Worm (Caenorhabditis elegans): ENCODE data around the gene fbxa-202.

Gene fbxa-202

DNA sequence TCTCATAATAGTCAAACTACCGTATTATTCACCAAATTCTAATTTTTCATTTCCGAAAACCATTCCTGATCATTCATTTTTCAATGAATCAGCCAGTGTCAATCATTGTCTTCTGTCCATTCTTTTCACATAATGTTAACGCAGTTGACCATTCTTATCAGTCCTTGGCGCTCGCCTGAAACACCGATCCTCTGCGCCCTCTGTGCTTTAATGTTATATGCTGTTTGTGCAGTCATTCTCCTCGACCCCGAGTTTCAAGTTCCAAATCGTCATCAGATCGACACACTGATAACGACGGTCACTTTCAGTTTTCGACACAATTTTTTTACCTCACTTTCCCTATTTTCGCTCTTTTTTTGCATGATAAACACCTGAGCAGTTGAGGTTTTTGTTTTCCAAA is 19.8 kb downstream of the fbxa-202 start:
- TF ChIP-seq W03F9.2 (tag; optimal IDR thresholded peaks at IDR 0.05) = no peak

DNA sequence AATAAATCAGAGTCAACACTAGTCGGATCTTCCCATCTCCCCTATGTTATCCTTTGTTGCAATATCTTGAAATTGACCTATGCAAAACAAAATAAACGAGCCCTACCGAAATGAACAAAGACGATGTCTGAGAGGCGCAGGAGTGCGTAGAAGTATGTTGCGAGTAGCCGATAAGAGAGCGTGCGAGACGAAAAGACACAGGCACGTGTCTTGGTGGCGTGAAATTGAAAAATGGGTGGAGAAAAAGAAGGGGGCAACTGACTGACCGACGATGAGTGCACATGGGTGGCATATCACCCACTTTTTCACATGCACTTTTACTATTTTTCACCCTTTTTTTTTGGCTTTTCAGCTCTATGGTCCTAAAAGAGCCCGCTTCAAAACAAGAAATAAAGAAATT is 21.1 kb downstream of the fbxa-202 start:
- TF ChIP-seq dao-5 (tag; optimal IDR thresholded peaks at IDR 0.05) (no peak), him-1 (tag; optimal IDR thresholded peaks at IDR 0.05) (no peak), W03F9.2 (tag; optimal IDR thresholded peaks at IDR 0.05) (no peak)

DNA sequence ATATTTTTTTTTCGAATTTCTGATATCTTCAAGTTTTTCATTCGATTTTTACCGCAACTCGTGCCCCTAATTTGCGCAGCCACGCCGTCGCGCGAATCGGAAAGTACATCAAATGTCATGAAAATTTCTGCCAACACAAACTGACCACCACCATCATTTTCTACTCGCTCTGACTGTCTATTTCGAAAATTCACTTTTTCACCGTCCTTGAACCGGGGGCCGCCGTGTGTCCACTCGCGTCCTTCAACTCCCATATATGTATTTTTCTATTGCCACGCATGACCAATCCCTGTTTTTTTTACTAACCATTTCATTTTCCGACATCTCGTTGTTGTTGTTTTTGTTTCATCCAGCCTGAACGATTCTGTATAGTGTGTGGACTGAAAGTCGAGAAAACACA is 22.5 kb downstream of the fbxa-202 start:
- TF ChIP-seq W03F9.2 (tag; optimal IDR thresholded peaks at IDR 0.05) (no peak), dao-5 (tag; optimal IDR thresholded peaks at IDR 0.05) (no peak), him-1 (tag; optimal IDR thresholded peaks at IDR 0.05) (no peak)

DNA sequence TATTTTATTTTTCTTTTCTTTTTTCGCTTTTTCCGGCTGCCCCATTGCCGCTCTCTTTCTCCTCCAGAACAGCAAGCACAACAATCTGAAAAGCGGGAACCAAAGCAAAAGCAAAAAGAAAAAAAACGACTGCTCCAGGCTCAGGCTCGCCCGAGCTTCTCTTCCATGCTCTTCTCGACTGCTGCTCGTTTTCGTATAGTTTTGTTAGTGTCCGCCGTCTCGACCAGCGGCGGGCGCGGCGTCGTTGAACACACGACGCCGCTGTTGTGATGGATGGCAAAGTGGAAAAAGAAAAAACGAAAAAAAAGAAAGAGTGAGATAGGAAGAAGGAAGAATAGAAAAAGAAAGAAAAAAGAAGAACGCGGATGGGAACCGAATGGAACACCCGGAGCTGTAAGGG is 23.0 kb downstream of the fbxa-202 start:
- TF ChIP-seq him-1 (tag; optimal IDR thresholded peaks at IDR 0.05) (peak; percentile 64), W03F9.2 (tag; optimal IDR thresholded peaks at IDR 0.05) (no peak)

DNA sequence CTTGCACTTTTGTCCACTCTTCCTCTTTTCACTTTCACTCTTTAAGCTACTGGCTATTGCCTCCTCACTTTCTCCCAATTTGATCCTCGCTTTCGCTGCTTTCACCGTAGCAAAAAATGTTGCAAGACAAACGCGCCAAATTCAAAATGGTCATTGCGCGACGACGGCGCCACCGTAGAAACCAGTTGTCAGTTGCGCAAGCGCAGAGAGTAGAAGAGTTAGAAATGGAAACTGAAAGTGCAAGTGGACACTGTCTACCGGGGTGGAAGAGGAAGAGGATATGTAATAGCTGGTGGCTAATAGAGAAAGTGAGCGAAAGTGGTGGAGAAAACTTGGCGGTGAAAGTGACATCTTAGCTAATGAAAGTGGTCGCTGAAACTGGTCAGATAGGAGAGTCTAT is 24.0 kb downstream of the fbxa-202 start:
- no peak for TF ChIP-seq him-1 (tag; optimal IDR thresholded peaks at IDR 0.05)
- TF ChIP-seq W03F9.2 (tag; optimal IDR thresholded peaks at IDR 0.05) = no peak

DNA sequence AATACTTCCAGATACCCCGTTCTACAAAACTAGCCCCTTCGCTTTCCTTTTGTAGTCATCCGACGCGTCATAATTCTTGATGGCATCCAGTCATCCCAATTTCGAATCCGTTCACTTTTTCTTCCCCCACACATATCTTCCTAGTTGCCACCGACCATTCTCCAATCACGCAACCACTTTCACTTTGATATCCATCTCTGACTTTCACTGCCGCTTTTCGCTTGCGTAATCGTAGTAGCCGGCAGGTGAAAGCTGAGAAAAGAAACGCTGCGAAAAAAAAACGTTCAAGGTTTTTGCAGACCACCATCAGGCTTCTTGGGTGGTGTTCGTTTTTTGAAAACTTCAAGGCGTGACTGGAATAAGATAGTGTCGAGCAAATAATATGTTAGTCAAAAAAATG is 25.3 kb downstream of the fbxa-202 start:
- TF ChIP-seq dao-5 (tag; optimal IDR thresholded peaks at IDR 0.05) (no peak), W03F9.2 (tag; optimal IDR thresholded peaks at IDR 0.05) (no peak), him-1 (tag; optimal IDR thresholded peaks at IDR 0.05) (no peak)

DNA sequence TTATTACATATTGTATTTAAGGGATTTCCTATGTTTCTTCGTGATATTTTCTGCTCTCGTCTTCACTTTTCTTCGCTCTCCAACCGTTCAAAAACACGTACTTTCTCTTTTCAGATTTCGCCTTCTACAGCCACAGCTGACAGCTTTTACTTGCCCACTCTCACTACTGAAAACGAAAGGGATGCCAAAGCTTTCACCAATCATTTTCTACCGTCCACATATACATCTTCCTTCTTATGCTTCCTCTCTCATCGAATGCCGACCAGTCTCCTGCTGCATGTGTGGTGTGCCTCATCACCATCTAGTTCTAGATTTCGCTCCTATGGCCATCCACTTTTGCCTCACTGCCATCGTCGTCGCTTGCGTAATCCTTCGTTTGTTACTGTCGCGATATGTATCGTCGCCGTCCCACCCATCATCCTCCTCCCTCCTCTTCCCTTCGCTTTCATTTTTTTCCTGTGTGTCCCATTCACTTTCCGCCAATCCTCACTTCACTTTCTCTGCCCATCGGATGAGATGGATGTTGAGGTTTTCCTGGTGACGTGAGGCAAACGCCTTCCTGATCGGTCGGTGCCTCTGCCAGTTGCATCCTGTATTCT is 26.2 kb downstream of the fbxa-202 start:
- TF ChIP-seq him-1 (tag; optimal IDR thresholded peaks at IDR 0.05) (no peak), W03F9.2 (tag; optimal IDR thresholded peaks at IDR 0.05) (no peak), dao-5 (tag; optimal IDR thresholded peaks at IDR 0.05) (no peak)

DNA sequence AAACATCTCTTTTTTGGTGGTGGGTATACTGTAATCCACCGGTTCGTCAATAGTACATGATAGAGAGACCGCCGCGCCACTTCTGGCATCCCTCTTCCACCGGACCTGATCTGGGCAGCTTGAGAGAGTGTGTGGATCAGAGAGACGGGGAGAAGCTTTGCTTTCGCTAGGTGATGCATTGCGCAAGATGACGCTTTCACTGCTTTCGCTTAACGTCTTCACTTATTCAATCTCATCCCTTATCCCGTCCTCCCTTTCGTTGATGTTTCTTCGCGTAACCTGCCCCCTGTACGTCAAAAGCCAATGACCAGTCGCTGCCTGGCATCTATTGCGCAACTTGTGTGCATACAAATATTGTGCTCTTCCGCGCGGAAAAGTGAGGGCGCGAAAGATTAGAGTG is 27.1 kb downstream of the fbxa-202 start:
- TF ChIP-seq him-1 (tag; optimal IDR thresholded peaks at IDR 0.05) = no peak
- no peak for TF ChIP-seq dao-5 (tag; optimal IDR thresholded peaks at IDR 0.05)
- no peak for TF ChIP-seq W03F9.2 (tag; optimal IDR thresholded peaks at IDR 0.05)

DNA sequence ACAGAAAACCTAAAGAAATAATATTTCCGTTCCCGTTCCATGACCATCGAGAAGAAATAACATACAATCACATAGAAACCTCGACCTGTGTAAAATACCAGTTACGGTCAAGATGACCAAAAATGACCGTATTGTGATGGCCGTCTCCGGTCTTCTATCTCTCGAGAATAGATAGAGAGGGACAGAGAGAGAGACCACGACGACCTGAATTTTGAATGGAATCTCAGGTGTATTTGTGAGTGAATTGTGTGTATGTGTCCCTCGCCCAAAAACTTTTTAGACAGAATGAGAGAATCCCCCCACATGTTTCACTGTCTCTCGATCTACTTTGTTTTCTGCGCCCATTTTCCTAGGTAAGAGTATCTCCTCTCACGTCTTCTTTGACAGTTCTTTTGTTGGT is 27.7 kb downstream of the fbxa-202 start:
- TF ChIP-seq him-1 (tag; optimal IDR thresholded peaks at IDR 0.05) (no peak), W03F9.2 (tag; optimal IDR thresholded peaks at IDR 0.05) (no peak), dao-5 (tag; optimal IDR thresholded peaks at IDR 0.05) (no peak)

DNA sequence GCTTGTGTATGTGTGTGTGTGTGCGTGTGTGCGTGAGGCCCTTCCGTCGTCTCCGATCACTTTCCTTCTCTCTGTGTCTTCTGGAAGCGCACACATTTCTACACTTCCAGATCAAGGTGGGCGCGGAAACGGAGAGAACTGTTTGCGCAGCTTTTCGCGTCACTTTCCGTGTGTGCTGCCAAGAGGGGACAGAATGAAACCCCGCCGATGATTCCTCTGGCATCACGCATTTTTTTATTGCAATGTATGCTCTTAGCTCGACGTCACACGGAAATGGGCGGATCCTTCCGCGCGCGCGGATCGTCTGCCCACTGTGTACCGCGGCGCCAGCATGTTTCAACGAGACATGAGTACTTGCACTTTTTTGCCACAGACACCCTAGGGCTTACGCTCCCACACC is 28.3 kb downstream of the fbxa-202 start:
- TF ChIP-seq W03F9.2 (tag; optimal IDR thresholded peaks at IDR 0.05) (no peak), him-1 (tag; optimal IDR thresholded peaks at IDR 0.05) (no peak), dao-5 (tag; optimal IDR thresholded peaks at IDR 0.05) (no peak)

DNA sequence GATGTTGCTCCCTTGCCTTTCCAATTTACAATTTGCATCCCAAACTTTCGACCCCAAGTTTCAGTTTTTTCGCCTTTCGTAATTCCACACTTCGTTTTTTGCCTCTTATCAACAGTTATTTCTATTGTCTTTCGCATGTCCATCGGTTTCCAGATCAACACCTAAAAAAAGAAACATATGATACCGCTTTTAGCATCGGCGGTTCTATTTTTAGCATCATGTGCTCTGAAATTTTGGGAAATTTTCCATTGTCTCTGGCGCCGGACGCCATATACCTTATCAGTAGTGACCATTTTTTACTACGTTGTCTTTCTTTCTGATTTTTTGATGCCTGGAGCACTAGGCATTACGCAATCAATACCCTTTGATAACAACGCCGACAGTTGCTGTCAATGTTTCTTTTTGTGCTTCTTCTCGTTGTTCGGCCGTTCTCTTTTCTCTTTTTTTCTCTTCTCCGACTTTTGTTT is 28.9 kb downstream of the fbxa-202 start, which contains the start of gene bcl-11:
bcl-11 (plus strand) TSS at position 51 of the 467 bp plus-strand sequence.
- no peak for TF ChIP-seq W03F9.2 (tag; optimal IDR thresholded peaks at IDR 0.05)
- no peak for TF ChIP-seq dao-5 (tag; optimal IDR thresholded peaks at IDR 0.05)
- TF ChIP-seq him-1 (tag; optimal IDR thresholded peaks at IDR 0.05) = no peak

DNA sequence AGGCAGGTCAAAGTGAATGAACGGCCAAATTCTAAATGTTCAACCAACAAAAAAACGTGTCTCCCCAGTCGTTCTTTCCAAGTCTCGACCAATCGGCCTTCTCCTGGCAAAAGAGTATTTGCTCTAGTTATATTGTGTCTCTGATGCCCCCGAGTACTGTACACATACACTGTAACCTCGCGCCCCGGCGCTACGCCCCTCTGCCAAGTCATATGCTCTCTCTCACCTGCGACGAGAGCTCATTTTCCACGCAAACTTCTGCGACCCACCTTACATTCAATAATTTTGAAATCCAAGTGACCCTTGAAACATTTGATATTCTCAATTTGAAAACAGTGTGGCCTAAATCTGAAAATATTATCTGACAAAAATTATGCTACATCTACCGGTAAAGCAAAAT is 30.2 kb downstream of the fbxa-202 start:
- no peak for TF ChIP-seq dao-5 (tag; optimal IDR thresholded peaks at IDR 0.05)

DNA sequence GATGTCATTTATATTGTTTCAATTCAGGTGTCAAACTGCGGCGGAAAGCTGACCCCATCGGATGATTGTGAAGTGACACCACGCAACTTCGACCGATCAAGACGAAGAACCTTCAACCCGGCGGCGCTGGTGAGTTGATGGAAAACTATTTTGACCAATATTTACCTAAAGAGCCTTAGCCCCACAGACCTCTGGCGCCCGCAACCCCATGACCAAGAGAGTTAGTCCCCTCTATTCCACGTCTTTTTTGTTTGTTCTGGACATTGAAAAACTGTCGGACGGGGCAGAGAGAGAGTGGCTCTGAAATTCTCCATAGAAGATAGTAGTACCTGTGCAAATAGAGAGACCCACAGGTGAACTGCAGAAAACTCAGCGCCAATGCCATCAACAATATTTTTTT is 31.6 kb downstream of the fbxa-202 start:
- TF ChIP-seq him-1 (tag; optimal IDR thresholded peaks at IDR 0.05) (no peak), W03F9.2 (tag; optimal IDR thresholded peaks at IDR 0.05) (no peak), dao-5 (tag; optimal IDR thresholded peaks at IDR 0.05) (no peak)

DNA sequence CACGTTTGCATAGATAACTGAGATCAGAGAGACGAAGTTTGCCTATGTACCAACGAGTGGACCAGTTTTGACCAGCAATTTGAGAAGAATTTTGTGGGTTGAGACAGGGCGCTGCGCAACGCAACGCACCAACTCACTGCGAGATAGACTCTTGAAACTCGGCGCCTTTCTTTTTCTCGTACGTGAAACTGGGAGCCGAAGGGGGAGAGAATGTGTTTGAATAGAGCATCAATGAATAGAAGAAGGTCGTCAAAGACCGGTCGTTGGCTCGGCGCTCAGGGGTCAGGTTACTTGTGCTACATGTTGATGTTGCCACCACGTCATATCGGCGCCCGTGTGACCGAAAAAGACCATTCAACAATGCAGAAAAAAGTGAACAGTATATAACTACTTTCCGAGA is 32.4 kb downstream of the fbxa-202 start:
- no peak for TF ChIP-seq dao-5 (tag; optimal IDR thresholded peaks at IDR 0.05)
- no peak for TF ChIP-seq him-1 (tag; optimal IDR thresholded peaks at IDR 0.05)
- TF ChIP-seq W03F9.2 (tag; optimal IDR thresholded peaks at IDR 0.05) = no peak

DNA sequence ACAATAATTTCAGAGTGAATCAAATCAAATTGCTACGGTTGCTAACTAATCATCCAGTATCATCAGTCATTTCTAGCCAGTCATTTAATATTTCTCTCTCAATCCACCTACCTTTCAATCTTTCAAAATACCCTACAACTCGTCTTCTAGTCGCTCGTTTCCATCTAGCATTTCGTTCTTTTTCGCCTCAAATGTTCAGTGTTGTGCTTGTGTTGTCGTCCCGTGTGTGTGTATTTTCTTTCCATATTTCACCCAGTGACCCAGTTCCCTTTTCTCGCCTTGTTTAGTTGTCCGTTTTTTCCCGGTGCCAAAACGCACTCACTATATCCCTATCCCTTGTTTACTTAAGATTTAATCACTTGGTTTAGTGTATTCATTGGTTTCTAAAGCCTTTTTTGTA is 34.6 kb downstream of the fbxa-202 start:
- TF ChIP-seq him-1 (tag; optimal IDR thresholded peaks at IDR 0.05) (no peak), dao-5 (tag; optimal IDR thresholded peaks at IDR 0.05) (no peak), W03F9.2 (tag; optimal IDR thresholded peaks at IDR 0.05) (no peak)

DNA sequence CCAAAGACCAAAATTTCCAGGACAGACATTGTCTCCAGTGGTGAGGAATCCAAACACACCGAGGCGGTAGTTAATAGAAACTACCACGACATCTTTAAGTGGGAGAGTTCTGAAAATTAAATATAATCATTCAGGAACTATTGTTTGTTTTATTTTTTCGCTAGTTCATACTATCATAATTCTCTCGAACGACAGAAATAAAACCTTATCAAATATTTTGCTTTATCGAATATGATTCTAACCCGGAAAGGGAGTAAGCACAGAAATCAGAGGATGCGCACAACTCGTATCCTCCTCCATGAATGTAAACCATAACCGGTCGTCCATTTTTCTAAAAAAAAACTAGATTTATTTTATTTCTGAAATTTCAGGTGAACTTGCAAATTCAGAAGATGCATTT is 37.7 kb downstream of the fbxa-202 start:
- no peak for TF ChIP-seq dao-5 (tag; optimal IDR thresholded peaks at IDR 0.05)
- no peak for TF ChIP-seq W03F9.2 (tag; optimal IDR thresholded peaks at IDR 0.05)
- TF ChIP-seq him-1 (tag; optimal IDR thresholded peaks at IDR 0.05) = no peak

Measured in whole organism, L4/young adult.